Worm (Caenorhabditis elegans) whole organism, mixed stage, embryonic: ENCODE data around the gene T26E4.4.
"Not testable (repeated sequence)": the region's sequence is repeated elsewhere in the genome, so short reads cannot be mapped to it uniquely, and the experiment has no call there.

Experiments
- M03D4.4 ChIP-seq: sonication (generic microtip); optimal IDR thresholded peaks from 2 replicates; lab custom pipeline; 2017; ENCODE audit warnings: mild to moderate bottlenecking, missing genetic modification characterization, missing compliant biosample characterization
- bed-3 ChIP-seq: fragments of 200-800 bp; sonication (Bioruptor generic); optimal IDR thresholded peaks from 3 replicates; lab custom pipeline; 2018; ENCODE audit warnings: mild to moderate bottlenecking, missing genetic modification characterization, moderate library complexity, missing compliant biosample characterization
- ceh-39 ChIP-seq: fragments of 150-350 bp; optimal IDR thresholded peaks from 2 replicates; lab custom pipeline; 2014; ENCODE audit warnings: missing biosample characterization, missing genetic modification characterization
- ceh-43 ChIP-seq: fragments of 200-800 bp; sonication (Bioruptor generic); optimal IDR thresholded peaks from 2 replicates; lab custom pipeline; 2018; ENCODE audit warnings: mild to moderate bottlenecking, missing genetic modification characterization, moderate library complexity, missing compliant biosample characterization
- ceh-83 ChIP-seq: fragments of 200-800 bp; sonication (Bioruptor generic); optimal IDR thresholded peaks from 2 replicates; lab custom pipeline; 2018; ENCODE audit warnings: mild to moderate bottlenecking, missing genetic modification characterization, missing compliant biosample characterization
- ces-1 ChIP-seq: fragments of 150-350 bp; optimal IDR thresholded peaks from 2 replicates; lab custom pipeline; 2014; ENCODE audit warnings: missing biosample characterization, missing genetic modification reagents, missing genetic modification characterization
- drap-1 ChIP-seq: fragments of 200-800 bp; sonication (Bioruptor generic); optimal IDR thresholded peaks from 3 replicates; lab custom pipeline; 2018; ENCODE audit warnings: mild to moderate bottlenecking, missing genetic modification characterization, missing compliant biosample characterization
- elt-3 ChIP-seq: fragments of 150-350 bp; optimal IDR thresholded peaks from 2 replicates; lab custom pipeline; 2014; ENCODE audit warnings: missing biosample characterization, missing genetic modification characterization
- flh-1 ChIP-seq: fragments of 200-800 bp; sonication (Bioruptor generic); optimal IDR thresholded peaks from 2 replicates; lab custom pipeline; 2018; ENCODE audit warnings: mild to moderate bottlenecking, missing genetic modification characterization, moderate library complexity, missing compliant biosample characterization
- ham-2 ChIP-seq: fragments of 200-800 bp; sonication (Bioruptor generic); optimal IDR thresholded peaks from 2 replicates; lab custom pipeline; 2018; ENCODE audit warnings: mild to moderate bottlenecking, missing genetic modification characterization, missing compliant biosample characterization
- hlh-1 ChIP-seq: fragments of 150-350 bp; optimal IDR thresholded peaks from 2 replicates; lab custom pipeline; 2014; ENCODE audit warnings: missing biosample characterization, missing genetic modification reagents, missing genetic modification characterization
- lin-32 ChIP-seq: fragments of 200-800 bp; sonication (Bioruptor generic); optimal IDR thresholded peaks from 2 replicates; lab custom pipeline; 2018; ENCODE audit warnings: mild to moderate bottlenecking, missing genetic modification characterization, missing compliant biosample characterization
- lsy-2 ChIP-seq: fragments of 150-350 bp; optimal IDR thresholded peaks from 2 replicates; lab custom pipeline; 2014; ENCODE audit warnings: missing biosample characterization, missing genetic modification characterization
- mep-1 ChIP-seq: fragments of 150-350 bp; optimal IDR thresholded peaks from 2 replicates; lab custom pipeline; 2017; ENCODE audit warnings: missing biosample characterization, missing genetic modification reagents, missing genetic modification characterization, inconsistent platforms
- mls-2 ChIP-seq: sonication (generic microtip); optimal IDR thresholded peaks from 2 replicates; lab custom pipeline; 2016; ENCODE audit warnings: mild to moderate bottlenecking, missing genetic modification characterization, moderate library complexity, missing compliant biosample characterization
- nhr-2 ChIP-seq: fragments of 150-350 bp; optimal IDR thresholded peaks from 2 replicates; lab custom pipeline; 2014; ENCODE audit warnings: missing biosample characterization, missing genetic modification characterization
- nhr-237 ChIP-seq: fragments of 150-350 bp; optimal IDR thresholded peaks from 2 replicates; lab custom pipeline; 2014; ENCODE audit warnings: missing biosample characterization, missing genetic modification characterization
- nhr-28 ChIP-seq: fragments of 150-350 bp; optimal IDR thresholded peaks from 2 replicates; lab custom pipeline; 2014; ENCODE audit warnings: missing biosample characterization, missing genetic modification characterization
- nhr-76 ChIP-seq: sonication (generic microtip); optimal IDR thresholded peaks from 2 replicates; lab custom pipeline; 2017; ENCODE audit warnings: missing biosample characterization, missing genetic modification characterization
- snpc-4 ChIP-seq: fragments of 150-350 bp; optimal IDR thresholded peaks from 2 replicates; lab custom pipeline; 2014; ENCODE audit warnings: missing biosample characterization, missing genetic modification characterization
- sptf-1 ChIP-seq: sonication (generic microtip); optimal IDR thresholded peaks from 2 replicates; lab custom pipeline; 2017; ENCODE audit warnings: mild to moderate bottlenecking, missing genetic modification characterization, moderate library complexity, missing compliant biosample characterization
- unc-120 ChIP-seq: sonication (generic microtip); optimal IDR thresholded peaks from 2 replicates; lab custom pipeline; 2017; ENCODE audit warnings: missing genetic modification characterization, missing compliant biosample characterization; ENCODE audit not compliant: poor library complexity, severe bottlenecking
- unc-39 ChIP-seq: fragments of 150-350 bp; optimal IDR thresholded peaks from 2 replicates; lab custom pipeline; 2014; ENCODE audit warnings: missing biosample characterization, missing genetic modification characterization
- unc-62 ChIP-seq: fragments of 150-350 bp; optimal IDR thresholded peaks from 2 replicates; lab custom pipeline; 2014; ENCODE audit warnings: missing biosample characterization, missing genetic modification reagents, missing genetic modification characterization
- zip-8 ChIP-seq: fragments of 150-350 bp; optimal IDR thresholded peaks from 2 replicates; lab custom pipeline; 2014; ENCODE audit warnings: missing biosample characterization, missing genetic modification characterization

The T26E4.4 gene

ce11 chrV:15809543-15809942 is 17.2 kb upstream of the T26E4.4 start, which contains the start of gene srsx-36:
Gene srsx-36 (minus strand): TSS chrV:15809643.
- TF ChIP-seq ham-2 = no peak
- no peak for TF ChIP-seq unc-120 (tag; lab: Kevin White, UChicago)
- no peak for TF ChIP-seq snpc-4 (tag; lab: Kevin White, UChicago)
- no peak for TF ChIP-seq ceh-39 (tag; lab: Kevin White, UChicago)
- TF ChIP-seq zip-8 = no peak
- TF ChIP-seq ceh-43 (GFP tag; lab: Kevin White, UChicago) = no peak

- not testable (repeated sequence) for TF ChIP-seq ham-2; unc-39; mls-2 (tag; lab: Kevin White, UChicago)
Observed at ce11 chrV:15807420-15807819, 15.1 kb upstream of the T26E4.4 start, which contains the start of gene srsx-38. Gene srsx-38 (minus strand): TSS chrV:15807520.

DNA sequence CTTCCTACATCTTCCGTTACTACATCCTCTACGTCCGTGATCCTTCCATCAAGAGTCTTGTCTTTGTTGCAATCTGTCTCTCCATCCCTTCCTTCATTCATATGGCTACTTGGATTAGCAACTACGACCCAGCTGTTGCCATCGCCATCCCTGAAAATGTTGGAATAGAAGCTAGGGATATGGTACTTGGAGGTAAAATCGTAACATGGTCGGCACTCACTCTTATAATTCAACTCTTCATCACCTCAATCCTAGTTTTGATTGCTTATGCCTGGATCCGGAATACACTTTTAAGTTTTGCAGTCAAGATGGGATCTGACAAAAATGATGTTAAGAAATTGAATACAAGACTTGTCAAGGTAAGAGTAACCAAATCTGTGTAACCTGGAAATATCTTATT is 11.4 kb upstream of the T26E4.4 start, which contains the start of gene T26E4.18:
Gene T26E4.18 (minus strand): TSS at position 101 of the 400 bp plus-strand sequence.
- not testable (repeated sequence) for TF ChIP-seq mep-1 (tag; lab: Kevin White, UChicago); M03D4.4 (tag; lab: Kevin White, UChicago); lin-32 (GFP tag; lab: Kevin White, UChicago)

ce11 chrV:15803079-15803478 is 10.8 kb upstream of the T26E4.4 start, which contains the start of gene srd-27:
Gene srd-27 (plus strand): TSS chrV:15803379.
- TF ChIP-seq bed-3, ceh-43, lin-32 (GFP tag; lab: Kevin White, UChicago): not testable (repeated sequence)

DNA sequence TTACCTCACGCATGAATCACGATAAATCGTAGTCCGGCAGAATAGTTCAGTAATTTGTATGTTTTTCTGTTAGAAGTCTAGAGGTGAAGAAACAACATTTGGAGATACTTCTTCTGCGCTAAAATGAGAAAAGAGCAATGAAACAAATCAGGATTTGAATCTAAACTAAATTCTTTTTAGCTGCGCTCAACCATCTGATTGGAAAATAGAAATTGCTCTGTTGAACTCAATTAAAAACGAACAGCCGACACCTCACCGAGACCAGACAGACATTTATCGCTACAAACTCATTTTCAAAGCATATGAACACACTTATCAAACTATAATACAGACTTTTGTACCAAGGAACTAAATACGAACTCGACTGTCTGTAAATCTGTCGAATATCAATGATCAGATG is 10.3 kb upstream of the T26E4.4 start, which contains the start of gene T26E4.9:
Gene T26E4.9 (minus strand): TSS at position 101 of the 400 bp plus-strand sequence.
- not testable (repeated sequence) for TF ChIP-seq ceh-39 (tag; lab: Kevin White, UChicago); hlh-1 (tag; lab: Kevin White, UChicago); ces-1 (GFP tag; lab: Kevin White, UChicago)

ce11 chrV:15798108-15798507 is 5.8 kb upstream of the T26E4.4 start, which contains the start of gene T26E4.10:
Gene T26E4.10 (minus strand): TSS chrV:15798208.
- no peak for TF ChIP-seq nhr-237 (tag; lab: Kevin White, UChicago)
- TF ChIP-seq nhr-28 (tag; lab: Kevin White, UChicago) = no peak
- no peak for TF ChIP-seq ceh-83 (GFP tag; lab: Kevin White, UChicago)
- TF ChIP-seq nhr-2 (tag; lab: Kevin White, UChicago) = no peak
- no peak for TF ChIP-seq mls-2 (tag; lab: Kevin White, UChicago)
- TF ChIP-seq sptf-1 (tag; lab: Kevin White, UChicago) = no peak
- no peak for TF ChIP-seq unc-120 (tag; lab: Kevin White, UChicago)

DNA sequence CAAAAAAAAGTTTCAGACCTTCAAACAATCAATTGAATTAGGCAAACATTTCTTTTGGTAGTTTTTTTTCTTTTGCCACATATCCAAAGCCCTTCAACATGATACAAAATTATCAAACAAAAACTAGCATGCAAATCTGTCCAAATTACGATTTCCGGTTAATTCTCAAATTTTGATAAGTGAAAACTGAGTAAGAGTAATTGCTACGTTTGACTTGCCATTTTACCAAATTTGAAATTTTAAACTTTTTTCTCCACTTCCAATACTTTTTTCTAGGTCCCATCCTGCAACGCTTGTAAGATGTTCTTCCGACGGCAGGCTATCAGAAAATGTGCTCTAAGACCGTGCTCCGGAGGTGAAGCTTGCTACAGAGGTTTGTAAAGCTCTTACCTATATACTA is 3.8 kb upstream of the T26E4.4 start, which contains the start of gene nhr-223:
Gene nhr-223 (plus strand): TSS at position 301 of the 400 bp plus-strand sequence.
- no peak for TF ChIP-seq lin-32 (GFP tag; lab: Kevin White, UChicago)

DNA sequence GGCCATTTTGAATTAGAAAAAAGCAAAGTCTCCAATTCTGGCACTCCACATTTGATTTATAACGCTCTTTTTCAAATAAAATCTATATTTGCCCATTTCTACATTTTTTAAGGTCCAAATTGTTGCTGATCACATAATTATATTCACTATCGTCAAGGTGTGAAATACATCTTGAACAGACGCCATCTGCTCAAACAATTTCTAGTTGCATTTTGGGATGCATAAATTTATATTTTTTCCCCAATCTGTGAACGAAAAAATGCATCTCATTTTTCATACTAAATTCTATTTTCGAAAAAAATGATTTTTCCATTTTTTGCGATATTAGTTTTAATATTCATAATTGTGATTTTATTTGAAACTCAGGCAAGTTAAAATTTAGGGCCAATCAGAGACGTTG is 961 bp upstream of the T26E4.4 start, which contains the start of gene T26E4.7:
Gene T26E4.7 (plus strand): TSS at position 301 of the 400 bp plus-strand sequence.
- no peak for TF ChIP-seq bed-3 (GFP tag; lab: Kevin White, UChicago)
- no peak for TF ChIP-seq lin-32 (GFP tag; lab: Kevin White, UChicago)
- TF ChIP-seq nhr-76 (tag; lab: Kevin White, UChicago) = no peak
- TF ChIP-seq drap-1 (GFP tag; lab: Kevin White, UChicago) = no peak
- TF ChIP-seq unc-62 (GFP tag; lab: Kevin White, UChicago) = no peak
- TF ChIP-seq lsy-2 (tag; lab: Kevin White, UChicago) = no peak
- TF ChIP-seq snpc-4 (tag; lab: Kevin White, UChicago) = no peak
- TF ChIP-seq nhr-237 (tag; lab: Kevin White, UChicago) = no peak
- TF ChIP-seq elt-3 (tag; lab: Kevin White, UChicago) = no peak
- no peak for TF ChIP-seq zip-8
- no peak for TF ChIP-seq nhr-28 (tag; lab: Kevin White, UChicago)
- TF ChIP-seq flh-1 = no peak
